Fruit fly (Drosophila melanogaster): ENCODE measurements around the gene EMC4.
A peak's percentile ranks its signal among the peaks of the same experiment; 100 is the strongest.

The EMC4 gene

dm6 chr3L:22886939-22887338, 18.9 kb upstream of the EMC4 start (continued):
- no peak for TF ChIP-seq Rfx (GFP tag; IDR thresholded peaks at IDR 0.05)
- TF ChIP-seq maf-S (GFP tag; optimal IDR thresholded peaks at IDR 0.05), result no peak
- TF ChIP-seq CG2199 (GFP tag; IDR thresholded peaks at IDR 0.05), result 0 out of 3 replicates have a peak, but pooled peaks have one; percentile 47
- peak; percentile 25 for TF ChIP-seq Med (GFP tag)
- no peak for TF ChIP-seq sd (tag; optimal IDR thresholded peaks at IDR 0.05)
- no peak for TF ChIP-seq Mrtf (GFP tag; IDR thresholded peaks at IDR 0.05)
- no peak for TF ChIP-seq CG12219 (GFP tag; optimal IDR thresholded peaks at IDR 0.05)
- peak; percentile 60 for TF ChIP-seq GATAe (GFP tag; conservative IDR thresholded peaks at IDR 0.05)
- peak; percentile 40 for TF ChIP-seq cwo (GFP tag; optimal IDR thresholded peaks at IDR 0.05)
- TF ChIP-seq CG4730 (GFP tag; IDR thresholded peaks at IDR 0.05), result no peak
- TF ChIP-seq CG3065 (GFP tag; optimal IDR thresholded peaks at IDR 0.05), result no peak
- no peak for TF ChIP-seq CG1792 (GFP tag; optimal IDR thresholded peaks at IDR 0.05)
- TF ChIP-seq Hey (tag; optimal IDR thresholded peaks at IDR 0.05), result peak; percentile 26
- TF ChIP-seq CG12104 (GFP tag; optimal IDR thresholded peaks at IDR 0.05), result no peak
- no peak for TF ChIP-seq ap (GFP tag; IDR thresholded peaks at IDR 0.05)
- no peak for TF ChIP-seq CG9797 (GFP tag; optimal IDR thresholded peaks at IDR 0.05)
- no peak for TF ChIP-seq CG9437 (GFP tag; optimal IDR thresholded peaks at IDR 0.05)
- peak; percentile 67 for TF ChIP-seq CG15479 (GFP tag; optimal IDR thresholded peaks at IDR 0.05)
- TF ChIP-seq CG3995 (GFP tag; optimal IDR thresholded peaks at IDR 0.05), result no peak

dm6 chr3L:22885843-22886242, 17.8 kb upstream of the EMC4 start:
- TF ChIP-seq grn (GFP tag; optimal IDR thresholded peaks at IDR 0.05), result peak; percentile 84
- TF ChIP-seq CG34376 (GFP tag; optimal IDR thresholded peaks at IDR 0.05), result peak; percentile 9
- TF ChIP-seq Deaf1 (tag; optimal IDR thresholded peaks at IDR 0.05), result no peak
- no peak for TF ChIP-seq Dfd (GFP tag; optimal IDR thresholded peaks at IDR 0.05)
- TF ChIP-seq CG4707 (GFP tag; optimal IDR thresholded peaks at IDR 0.05), result no peak
- no peak for TF ChIP-seq cato (GFP tag; optimal IDR thresholded peaks at IDR 0.05; ENCODE audit: borderline replicate concordance)
- no peak for TF ChIP-seq gem (tag; optimal IDR thresholded peaks at IDR 0.05)
- peak; percentile 98 for TF ChIP-seq exex (tag; optimal IDR thresholded peaks at IDR 0.05)
- no peak for TF ChIP-seq CG8765 (GFP tag; IDR thresholded peaks at IDR 0.05)
- no peak for TF ChIP-seq CG11504 (tag; optimal IDR thresholded peaks at IDR 0.05)
- no peak for TF ChIP-seq gro (GFP tag; optimal IDR thresholded peaks at IDR 0.05)
- no peak for TF ChIP-seq al (GFP tag; IDR thresholded peaks at IDR 0.05)
- TF ChIP-seq chinmo (GFP tag; IDR thresholded peaks at IDR 0.05; ENCODE audit: partially characterized antibody), result 0 out of 4 replicates have a peak, but pooled peaks have one; percentile 13
- TF ChIP-seq nmo (GFP tag; optimal IDR thresholded peaks at IDR 0.05), result no peak
- TF ChIP-seq HmgZ (tag; optimal IDR thresholded peaks at IDR 0.05), result no peak
- TF ChIP-seq Neu2 (GFP tag; optimal IDR thresholded peaks at IDR 0.05; ENCODE audit: borderline replicate concordance), result no peak
- TF ChIP-seq HHEX (GFP tag; optimal IDR thresholded peaks at IDR 0.05), result no peak

DNA sequence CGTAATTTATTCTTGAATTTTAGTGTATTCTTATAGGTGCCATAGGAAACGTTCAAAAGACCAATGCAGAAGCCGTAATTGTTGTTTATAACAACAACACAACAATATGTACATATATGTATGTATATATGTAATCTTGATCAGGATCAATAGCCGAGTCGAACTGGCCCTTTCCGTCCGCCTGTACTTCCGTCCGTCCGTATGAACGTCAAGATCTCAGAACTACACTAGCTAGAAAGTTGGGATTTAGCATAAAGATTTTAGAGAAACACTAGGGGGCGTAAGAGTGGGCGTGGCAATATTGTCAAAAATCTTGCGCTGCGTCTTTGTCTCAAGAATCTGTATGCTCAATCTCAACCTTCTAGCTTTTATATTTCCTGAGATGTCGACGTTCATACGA, 16.4 kb upstream of the EMC4 start:
- TF ChIP-seq Ets65A (GFP tag) (peak; percentile 55), sens (GFP tag) (peak; percentile 18), Blimp-1 (GFP tag; optimal IDR thresholded peaks at IDR 0.05) (no peak), gcm (GFP tag; optimal IDR thresholded peaks at IDR 0.05) (no peak)
